Worm (Caenorhabditis elegans): Measurements from ENCODE around the gene F56D2.5.
A peak's percentile ranks its signal among the peaks of the same experiment; 100 is the strongest.

Gene F56D2.5

DNA sequence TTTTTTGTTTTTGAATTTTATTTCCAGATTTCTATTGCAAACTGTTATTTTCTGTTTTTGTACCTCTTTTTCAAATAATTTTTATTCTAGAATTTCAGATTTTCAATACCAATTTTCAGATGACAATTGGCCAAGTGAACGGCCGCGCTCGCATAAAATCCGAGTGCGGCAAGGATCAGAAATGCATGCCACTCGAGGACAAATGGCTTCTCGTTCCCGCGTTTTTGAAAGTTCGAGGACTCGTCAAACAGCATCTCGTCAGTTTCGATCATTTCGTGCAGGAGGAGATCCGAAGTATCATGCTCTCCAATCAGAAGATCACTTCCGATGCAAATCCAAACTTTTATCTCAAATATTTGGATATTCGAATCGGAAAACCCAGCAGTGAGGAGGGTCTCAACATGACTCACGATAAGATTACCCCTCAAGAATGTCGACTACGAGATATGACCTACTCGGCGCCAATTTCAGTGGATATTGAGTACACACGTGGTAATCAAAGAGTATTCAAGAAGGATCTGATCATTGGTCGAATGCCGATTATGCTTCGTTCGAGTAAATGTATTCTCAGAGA is 23.9 kb downstream of the F56D2.5 start, which contains the start of gene rpc-2:
rpc-2 (plus strand) TSS at position 120 of the 574 bp plus-strand sequence.
- no peak for TF ChIP-seq nhr-237 (tag; optimal IDR thresholded peaks at IDR 0.05)
- TF ChIP-seq php-3 (GFP tag; IDR thresholded peaks at IDR 0.05), result peak; percentile 44; the same call in 1 of the 2 replicates
- peak; percentile 23; the same call in 1 of the 2 replicates for TF ChIP-seq tra-1 (GFP tag; IDR thresholded peaks at IDR 0.05)
- peak; percentile 54; the same call in 1 of the 2 replicates for TF ChIP-seq egl-43 (GFP tag; IDR thresholded peaks at IDR 0.05)
- peak; percentile 47; the same call in 1 of the 2 replicates for TF ChIP-seq pha-4 (GFP tag; IDR thresholded peaks at IDR 0.05)
- no peak for TF ChIP-seq pha-4 (tag; optimal IDR thresholded peaks at IDR 0.05)
- peak; percentile 66 for TF ChIP-seq aha-1 (tag)
- TF ChIP-seq spr-1 (tag; optimal IDR thresholded peaks at IDR 0.05), result peak; percentile 24
- no peak for TF ChIP-seq mep-1 (tag; optimal IDR thresholded peaks at IDR 0.05)
- TF ChIP-seq dmd-6 (GFP tag; IDR thresholded peaks at IDR 0.05), result no peak
- TF ChIP-seq nhr-41 (GFP tag; IDR thresholded peaks at IDR 0.05), result no peak
- TF ChIP-seq vab-7 (GFP tag; IDR thresholded peaks at IDR 0.05), result no peak
- no peak for TF ChIP-seq sdz-12 (GFP tag; optimal IDR thresholded peaks at IDR 0.05)
- peak; percentile 19; the same call in 1 of the 2 replicates for TF ChIP-seq Y48G9A.11 (GFP tag; IDR thresholded peaks at IDR 0.05)
- peak; percentile 49; the same call in 1 of the 2 replicates for TF ChIP-seq mdt-29 (GFP tag; IDR thresholded peaks at IDR 0.05)
- peak; percentile 18; the same call in 1 of the 2 replicates for TF ChIP-seq lim-7 (GFP tag; IDR thresholded peaks at IDR 0.05)
- TF ChIP-seq nhr-102 (tag; optimal IDR thresholded peaks at IDR 0.05), result peak; percentile 9
- no peak for TF ChIP-seq madf-9 (GFP tag; conservative IDR thresholded peaks at IDR 0.05)
- peak; percentile 16; the same call in 1 of the 2 replicates for TF ChIP-seq Y75B8A.6 (GFP tag; IDR thresholded peaks at IDR 0.05)
- no peak for TF ChIP-seq ceh-28 (tag; optimal IDR thresholded peaks at IDR 0.05)
- no peak for TF ChIP-seq ces-1 (GFP tag; optimal IDR thresholded peaks at IDR 0.05)
- TF ChIP-seq daf-16 (GFP tag; optimal IDR thresholded peaks at IDR 0.05), result no peak
- TF ChIP-seq daf-16 (tag; optimal IDR thresholded peaks at IDR 0.05), result no peak
- TF ChIP-seq ZK546.5 (tag; optimal IDR thresholded peaks at IDR 0.05), result no peak
- no peak for TF ChIP-seq hif-1 (tag; optimal IDR thresholded peaks at IDR 0.05)
- TF ChIP-seq nhr-28 (tag; optimal IDR thresholded peaks at IDR 0.05), result no peak
- TF ChIP-seq ztf-11 (tag; optimal IDR thresholded peaks at IDR 0.05), result no peak
- no peak for TF ChIP-seq nhr-111 (GFP tag; optimal IDR thresholded peaks at IDR 0.05)
- 0 out of 2 replicates have a peak, but pooled peaks have one; percentile 51 for TF ChIP-seq dmd-8 (GFP tag; IDR thresholded peaks at IDR 0.05)
- TF ChIP-seq nhr-76 (tag; optimal IDR thresholded peaks at IDR 0.05), result no peak
- no peak for TF ChIP-seq nhr-25 (tag; optimal IDR thresholded peaks at IDR 0.05; ENCODE audit: borderline replicate concordance, insufficient read depth)
- peak; percentile 33 for TF ChIP-seq ama-1 (optimal IDR thresholded peaks at IDR 0.05)
- TF ChIP-seq cey-2 (tag; optimal IDR thresholded peaks at IDR 0.05; ENCODE audit: borderline replicate concordance, insufficient read depth), result no peak
- peak; percentile 50 for TF ChIP-seq lin-38 (GFP tag; IDR thresholded peaks at IDR 0.05)
- peak; percentile 69; the same call in 1 of the 2 replicates for TF ChIP-seq arid-1 (GFP tag; conservative IDR thresholded peaks at IDR 0.05)
- peak; percentile 52; the same call in 1 of the 2 replicates for TF ChIP-seq T26A8.4 (GFP tag; IDR thresholded peaks at IDR 0.05)
- TF ChIP-seq nhr-6 (tag; optimal IDR thresholded peaks at IDR 0.05), result no peak
- no peak for TF ChIP-seq hlh-11 (tag; optimal IDR thresholded peaks at IDR 0.05)
- TF ChIP-seq lin-15B (tag; optimal IDR thresholded peaks at IDR 0.05), result no peak

DNA sequence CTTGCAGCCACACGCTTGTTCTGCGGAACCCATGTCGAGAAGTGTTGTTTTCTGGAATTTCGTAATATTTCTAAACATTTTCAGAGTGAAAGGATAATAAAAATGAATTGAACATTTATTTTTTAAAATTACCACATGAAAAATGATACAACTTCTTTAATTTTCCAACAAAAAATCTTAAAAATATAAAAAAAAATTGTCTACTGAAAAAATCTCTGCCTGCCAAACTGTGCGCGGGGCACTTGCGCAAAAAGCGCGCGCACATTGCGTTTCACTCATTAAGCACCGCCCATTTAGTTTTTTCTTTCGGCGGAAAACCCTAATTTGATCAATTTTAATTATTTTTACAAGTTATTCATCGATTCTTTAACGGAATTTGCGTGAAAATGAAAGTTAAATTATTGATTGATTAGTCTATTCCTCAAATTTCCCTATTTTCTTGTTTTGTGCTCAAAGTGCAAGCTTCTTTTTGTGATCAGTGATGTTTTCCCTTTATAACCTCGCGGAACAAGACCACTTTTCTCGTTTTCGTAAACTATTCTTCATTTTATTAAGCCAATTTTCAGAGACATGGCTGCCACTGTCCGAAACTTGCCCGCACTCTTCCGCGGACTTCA is 26.2 kb downstream of the F56D2.5 start, which contains the start of the genes nmad-1 and hach-1:
nmad-1 (minus strand) TSS at position 51 of the 617 bp plus-strand sequence.
hach-1 (plus strand) TSS at position 567 of the 617 bp plus-strand sequence.
- TF ChIP-seq hlh-11 (tag; optimal IDR thresholded peaks at IDR 0.05) (peak; percentile 67), ctbp-1 (GFP tag; IDR thresholded peaks at IDR 0.05) (peak; percentile 58), ceh-62 (tag; optimal IDR thresholded peaks at IDR 0.05) (no peak), mep-1 (tag; optimal IDR thresholded peaks at IDR 0.05) (peak; percentile 87), ces-1 (GFP tag; optimal IDR thresholded peaks at IDR 0.05) (peak; percentile 82), zfp-2 (tag; optimal IDR thresholded peaks at IDR 0.05) (peak; percentile 13), lin-1 (GFP tag; IDR thresholded peaks at IDR 0.05) (peak; percentile 64; the same call in 1 of the 2 replicates), nhr-111 (GFP tag; optimal IDR thresholded peaks at IDR 0.05) (no peak), hif-1 (tag; optimal IDR thresholded peaks at IDR 0.05) (peak in 1 of 2 experiments; percentile 67), mxl-2 (GFP tag; conservative IDR thresholded peaks at IDR 0.05) (no peak), hlh-30 (tag; optimal IDR thresholded peaks at IDR 0.05; ENCODE audit: insufficient read depth) (peak; percentile 51), lim-7 (GFP tag; IDR thresholded peaks at IDR 0.05) (no peak), ceh-28 (tag; optimal IDR thresholded peaks at IDR 0.05) (peak; percentile 34), pha-4 (GFP tag; IDR thresholded peaks at IDR 0.05) (peak; percentile 87), pha-4 (tag; optimal IDR thresholded peaks at IDR 0.05) (no peak), mes-2 (tag; optimal IDR thresholded peaks at IDR 0.05; ENCODE audit: poor library complexity, severe bottlenecking) (peak; percentile 95), lsy-2 (tag; optimal IDR thresholded peaks at IDR 0.05) (peak in 1 of 2 experiments; percentile 81), dpl-1 (GFP tag; optimal IDR thresholded peaks at IDR 0.05) (peak; percentile 76)

Data from whole organism, L4 larva.